Worm (Caenorhabditis elegans) whole organism, young adult: ENCODE measurements around the gene sto-1.

Experiments
- B0019.2 ChIP-seq: fragments of 200-800 bp; sonication (Bioruptor generic); conservative IDR thresholded peaks from 2 replicates; pipeline ENCODE4 v1.3.6; 2022; ENCODE audit warnings: missing genetic modification reagents, missing genetic modification characterization, missing compliant biosample characterization
- F33H1.4 ChIP-seq: fragments of 200-800 bp; sonication (Bioruptor generic); IDR thresholded peaks from 2 replicates; pipeline ENCODE4 v1.3.6; 2022; ENCODE audit warnings: missing genetic modification reagents, missing genetic modification characterization, missing compliant biosample characterization
- F37B4.10 ChIP-seq: fragments of 200-800 bp; sonication (Bioruptor generic); IDR thresholded peaks from 2 replicates; pipeline ENCODE4 v1.3.6; 2022; ENCODE audit warnings: missing genetic modification characterization, missing compliant biosample characterization
- F57C9.4 ChIP-seq: sonication (generic microtip); optimal IDR thresholded peaks from 2 replicates; lab custom pipeline; 2017; ENCODE audit warnings: mild to moderate bottlenecking, missing genetic modification characterization, missing compliant biosample characterization
- T26A5.8 ChIP-seq: sonication (generic microtip); optimal IDR thresholded peaks from 2 replicates; lab custom pipeline; 2016; ENCODE audit warnings: missing genetic modification characterization, missing compliant biosample characterization
- Y53F4B.3 ChIP-seq: fragments of 200-800 bp; sonication (Bioruptor generic); IDR thresholded peaks from 2 replicates; pipeline ENCODE4 v1.3.6; 2022; ENCODE audit warnings: missing genetic modification reagents, missing genetic modification characterization, missing compliant biosample characterization
- Y67H2A.10 ChIP-seq: fragments of 200-800 bp; sonication (Bioruptor generic); conservative IDR thresholded peaks from 2 replicates; pipeline ENCODE4 v1.3.6; 2022; ENCODE audit warnings: missing genetic modification reagents, missing genetic modification characterization, missing compliant biosample characterization
- Y95B8A.8 ChIP-seq: fragments of 200-800 bp; sonication (Bioruptor generic); IDR thresholded peaks from 2 replicates; pipeline ENCODE4 v1.3.6; 2022; ENCODE audit warnings: missing genetic modification reagents, missing genetic modification characterization, missing compliant biosample characterization
- atf-7 ChIP-seq: sonication (generic microtip); optimal IDR thresholded peaks from 2 replicates; lab custom pipeline; 2017; ENCODE audit warnings: mild to moderate bottlenecking, missing genetic modification characterization, missing compliant biosample characterization
- attf-6 ChIP-seq: fragments of 200-800 bp; sonication (Bioruptor generic); IDR thresholded peaks from 2 replicates; pipeline ENCODE4 v1.3.6; 2022; ENCODE audit warnings: missing genetic modification reagents, missing genetic modification characterization, missing compliant biosample characterization
- ccch-3 ChIP-seq: fragments of 200-800 bp; sonication (Bioruptor generic); optimal IDR thresholded peaks from 2 replicates; lab custom pipeline; 2018; ENCODE audit warnings: mild to moderate bottlenecking, missing genetic modification characterization, missing compliant biosample characterization
- cebp-1 ChIP-seq, 2 experiments: fragments of 200-800 bp in 1 of 2; sonication (Bioruptor generic) in 1 of 2; sonication (generic microtip) in 1 of 2; IDR thresholded peaks in 1 of 2; optimal IDR thresholded peaks in 1 of 2; 2 replicates each; pipeline versions ENCODE4 v1.3.6 to Lab custom; 2017 to 2022; ENCODE audit warnings: missing compliant biosample characterization in 2 of 2, missing genetic modification characterization in 2 of 2, mild to moderate bottlenecking in 1 of 2, missing genetic modification reagents in 1 of 2, moderate library complexity in 1 of 2
- ceh-100 ChIP-seq: fragments of 200-800 bp; sonication (Bioruptor generic); IDR thresholded peaks from 2 replicates; pipeline ENCODE4 v1.3.6; 2022; ENCODE audit warnings: missing genetic modification reagents, missing genetic modification characterization, missing compliant biosample characterization
- ceh-58 ChIP-seq: fragments of 200-800 bp; sonication (Bioruptor generic); IDR thresholded peaks from 2 replicates; pipeline ENCODE4 v1.3.6; 2022; ENCODE audit warnings: missing genetic modification characterization, missing compliant biosample characterization
- chd-7 ChIP-seq: sonication (generic microtip); optimal IDR thresholded peaks from 2 replicates; lab custom pipeline; 2016; ENCODE audit warnings: mild to moderate bottlenecking, missing genetic modification characterization, moderate library complexity, missing compliant biosample characterization
- dox-1 ChIP-seq: fragments of 200-800 bp; sonication (Bioruptor generic); IDR thresholded peaks from 2 replicates; pipeline ENCODE4 v1.3.6; 2022; ENCODE audit warnings: missing genetic modification reagents, missing genetic modification characterization, missing compliant biosample characterization
- egl-44 ChIP-seq: fragments of 200-800 bp; sonication (Bioruptor generic); IDR thresholded peaks from 2 replicates; pipeline ENCODE4 v1.3.6; 2022; ENCODE audit warnings: missing genetic modification reagents, missing genetic modification characterization, missing compliant biosample characterization
- ekl-4 ChIP-seq: fragments of 200-800 bp; sonication (Bioruptor generic); IDR thresholded peaks from 2 replicates; pipeline ENCODE4 v1.3.6; 2022; ENCODE audit warnings: missing genetic modification reagents, missing genetic modification characterization, missing compliant biosample characterization
- hlh-26 ChIP-seq: fragments of 200-800 bp; sonication (Bioruptor generic); conservative IDR thresholded peaks from 2 replicates; pipeline ENCODE4 v1.3.6; 2022; ENCODE audit warnings: missing genetic modification reagents, missing genetic modification characterization, missing compliant biosample characterization
- hmg-1.2 ChIP-seq: fragments of 200-800 bp; sonication (Bioruptor generic); IDR thresholded peaks from 2 replicates; pipeline ENCODE4 v1.3.6; 2022; ENCODE audit warnings: missing genetic modification reagents, missing genetic modification characterization, missing compliant biosample characterization
- hmg-20 ChIP-seq: fragments of 200-800 bp; sonication (Bioruptor generic); IDR thresholded peaks from 2 replicates; pipeline ENCODE4 v1.3.6; 2022; ENCODE audit warnings: missing genetic modification reagents, missing genetic modification characterization, missing compliant biosample characterization
- hrde-1 ChIP-seq: sonication (generic microtip); optimal IDR thresholded peaks from 2 replicates; lab custom pipeline; 2016; ENCODE audit warnings: missing genetic modification characterization, mild to moderate bottlenecking, missing compliant biosample characterization, moderate library complexity, missing genotype, missing genetic modification reagents, borderline replicate concordance
- let-607 ChIP-seq, 2 experiments: fragments of 200-800 bp in 1 of 2; sonication (Bioruptor generic) in 1 of 2; sonication (generic microtip) in 1 of 2; optimal IDR thresholded peaks; 2 replicates each; lab custom pipeline; 2016 to 2018; ENCODE audit warnings: mild to moderate bottlenecking in 2 of 2, missing compliant biosample characterization in 2 of 2, missing genetic modification characterization in 2 of 2, moderate library complexity in 2 of 2, missing genotype in 1 of 2
- lin-26 ChIP-seq: fragments of 200-800 bp; sonication (Bioruptor generic); IDR thresholded peaks from 2 replicates; pipeline ENCODE4 v1.3.6; 2022; ENCODE audit warnings: missing genetic modification reagents, missing genetic modification characterization, missing compliant biosample characterization
- lir-1 ChIP-seq: fragments of 200-800 bp; sonication (Bioruptor generic); conservative IDR thresholded peaks from 2 replicates; pipeline ENCODE4 v1.3.6; 2022; ENCODE audit warnings: missing genetic modification reagents, missing genetic modification characterization, missing compliant biosample characterization
- mcd-1 ChIP-seq: fragments of 200-800 bp; sonication (Bioruptor generic); IDR thresholded peaks from 2 replicates; pipeline ENCODE4 v1.3.6; 2022; ENCODE audit warnings: missing genetic modification reagents, missing genetic modification characterization, missing compliant biosample characterization
- nhr-179 ChIP-seq: sonication (generic microtip); optimal IDR thresholded peaks from 2 replicates; lab custom pipeline; 2016; ENCODE audit warnings: mild to moderate bottlenecking, missing genetic modification characterization, missing compliant biosample characterization
- nhr-80 ChIP-seq: sonication (generic microtip); optimal IDR thresholded peaks from 2 replicates; lab custom pipeline; 2016; ENCODE audit warnings: missing genetic modification characterization, missing compliant biosample characterization
- nhr-90 ChIP-seq: sonication (generic microtip); optimal IDR thresholded peaks from 2 replicates; lab custom pipeline; 2016; ENCODE audit warnings: missing genotype, mild to moderate bottlenecking, missing genetic modification characterization, missing compliant biosample characterization
- repo-1 ChIP-seq: sonication (generic microtip); optimal IDR thresholded peaks from 2 replicates; lab custom pipeline; 2017; ENCODE audit warnings: mild to moderate bottlenecking, missing genetic modification characterization, missing compliant biosample characterization
- snpc-4 ChIP-seq, 5 experiments: fragments of 150-350 bp in 1 of 5; sonication (generic microtip) in 4 of 5; optimal IDR thresholded peaks; 2 replicates each; lab custom pipeline; 2014 to 2018; ENCODE audit warnings: missing genetic modification characterization in 5 of 5, missing biosample characterization in 3 of 5, antibody characterized with exemption in 2 of 5, mild to moderate bottlenecking in 2 of 5, missing compliant biosample characterization in 2 of 5, missing genotype in 2 of 5, moderate library complexity in 2 of 5, missing genetic modification reagents in 1 of 5
- ztf-28 ChIP-seq: fragments of 200-800 bp; sonication (Bioruptor generic); IDR thresholded peaks from 2 replicates; pipeline ENCODE4 v1.3.6; 2022; ENCODE audit warnings: missing genetic modification reagents, missing genetic modification characterization, missing compliant biosample characterization
- ztf-6 ChIP-seq: fragments of 200-800 bp; sonication (Bioruptor generic); IDR thresholded peaks from 2 replicates; pipeline ENCODE4 v1.3.6; 2022; ENCODE audit warnings: missing genetic modification reagents, missing genetic modification characterization, missing compliant biosample characterization

Gene sto-1

DNA sequence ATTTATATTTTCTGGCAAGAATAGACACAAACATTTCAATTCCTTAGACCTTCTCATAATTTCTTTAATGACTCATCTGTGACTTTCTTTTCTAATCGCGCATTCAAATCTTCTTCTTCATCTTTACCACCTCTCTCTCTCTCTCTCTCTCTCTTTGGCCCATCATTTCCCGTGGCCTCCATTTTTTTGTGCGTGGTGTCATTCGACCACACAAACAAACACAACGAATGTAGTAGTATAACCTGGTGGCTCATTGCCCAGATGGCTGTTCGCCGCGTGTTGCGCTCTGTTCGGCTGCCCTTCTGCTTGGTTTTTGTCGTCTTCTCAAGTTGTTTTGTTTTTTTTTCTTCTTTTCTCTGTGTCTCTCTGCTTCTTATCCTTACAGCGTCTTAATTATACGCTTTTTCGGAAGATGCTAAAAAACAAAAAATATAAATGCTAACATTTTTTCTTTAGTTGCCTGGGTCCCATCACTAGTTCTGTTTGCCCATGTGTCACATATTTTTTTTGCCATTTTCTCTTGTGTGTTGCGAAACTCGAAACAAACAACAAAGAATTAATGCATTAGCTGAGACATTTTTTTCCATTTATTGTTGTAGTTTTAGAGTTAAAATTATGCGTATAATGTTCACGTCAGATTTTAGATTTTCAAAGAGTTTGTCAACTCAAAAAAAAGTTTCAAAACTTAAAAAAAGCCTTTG, 15.0 kb downstream of the sto-1 start:
- TF ChIP-seq Y53F4B.3 (no peak), attf-6 (no peak), Y95B8A.8 (GFP tag; lab: Robert Waterston, UW) (no peak), cebp-1 (GFP tag; IDR thresholded peaks at IDR 0.05; lab: Robert Waterston, UW) (peak; percentile 58; the same call in 1 of the 2 replicates), cebp-1 (tag; optimal IDR thresholded peaks at IDR 0.05; lab: Kevin White, UChicago) (peak; percentile 57), lin-26 (GFP tag; lab: Robert Waterston, UW) (peak; percentile 19; the same call in 1 of the 2 replicates)

- TF ChIP-seq let-607 (tag; optimal IDR thresholded peaks at IDR 0.05; lab: Kevin White, UChicago), result peak; percentile 20 to 46
- no peak for TF ChIP-seq cebp-1 (GFP tag; IDR thresholded peaks at IDR 0.05; lab: Robert Waterston, UW)
- TF ChIP-seq cebp-1 (tag; optimal IDR thresholded peaks at IDR 0.05; lab: Kevin White, UChicago), result peak; percentile 74
- no peak for TF ChIP-seq F57C9.4 (tag; lab: Kevin White, UChicago)
- TF ChIP-seq ccch-3 (GFP tag; lab: Kevin White, UChicago), result no peak
- TF ChIP-seq ztf-28, result no peak
- peak; percentile 87 for TF ChIP-seq nhr-80 (tag; lab: Kevin White, UChicago)
- TF ChIP-seq atf-7 (tag; lab: Kevin White, UChicago), result peak; percentile 38
- 0 out of 2 replicates have a peak, but pooled peaks have one; percentile 22 for TF ChIP-seq dox-1 (GFP tag; lab: Robert Waterston, UW)
- TF ChIP-seq B0019.2 (GFP tag; lab: Robert Waterston, UW), result no peak
- no peak for TF ChIP-seq T26A5.8
- TF ChIP-seq nhr-90 (tag; lab: Kevin White, UChicago), result no peak
- no peak for TF ChIP-seq hlh-26 (GFP tag; lab: Robert Waterston, UW)
- TF ChIP-seq F37B4.10, result no peak
- no peak for TF ChIP-seq ztf-6 (GFP tag; lab: Robert Waterston, UW)
- no peak for TF ChIP-seq F33H1.4 (GFP tag; lab: Robert Waterston, UW)
- no peak for TF ChIP-seq repo-1 (tag; lab: Kevin White, UChicago)
Measured at ce11 chrX:7578308-7578707, 15.7 kb downstream of the sto-1 start.

ce11 chrX:7582223-7582622, 19.6 kb downstream of the sto-1 start:
- no peak for TF ChIP-seq ceh-58 (GFP tag; lab: Robert Waterston, UW)
- no peak for TF ChIP-seq mcd-1 (GFP tag; lab: Robert Waterston, UW)
- no peak for TF ChIP-seq snpc-4 (GFP tag; optimal IDR thresholded peaks at IDR 0.05; lab: Kevin White, UChicago)
- TF ChIP-seq snpc-4 (tag; optimal IDR thresholded peaks at IDR 0.05; lab: Kevin White, UChicago), result no peak
- no peak for TF ChIP-seq Y67H2A.10
- no peak for TF ChIP-seq repo-1 (tag; lab: Kevin White, UChicago)
- no peak for TF ChIP-seq nhr-179 (tag; lab: Kevin White, UChicago)
- no peak for TF ChIP-seq hmg-20 (GFP tag; lab: Robert Waterston, UW)
- TF ChIP-seq lir-1 (GFP tag; lab: Robert Waterston, UW), result no peak
- no peak for TF ChIP-seq hmg-1.2 (GFP tag; lab: Robert Waterston, UW)
- TF ChIP-seq ekl-4 (GFP tag; lab: Robert Waterston, UW), result no peak
- no peak for TF ChIP-seq F57C9.4 (tag; lab: Kevin White, UChicago)
- TF ChIP-seq chd-7, result no peak
- no peak for TF ChIP-seq hrde-1 (tag; lab: Kevin White, UChicago)
- TF ChIP-seq egl-44, result no peak
- TF ChIP-seq ceh-100, result no peak
